Fruit fly (Drosophila melanogaster) whole organism, prepupa: ENCODE data around the gene Mst27D.

ENCODE experiments used
- CG10631 ChIP-seq: fragments of 200-800 bp; sonication (Bioruptor generic); optimal IDR thresholded peaks from 2 replicates; lab custom pipeline; 2016; ENCODE audit warnings: missing biosample characterization, missing genetic modification characterization
- CG11294 ChIP-seq: fragments of 200-800 bp; sonication (Bioruptor generic); IDR thresholded peaks from 2 replicates; pipeline ENCODE4 v1.3.6; 2022; ENCODE audit warnings: missing biosample characterization, missing genetic modification characterization
- CG11902 ChIP-seq: fragments of 200-800 bp; sonication (Bioruptor generic); optimal IDR thresholded peaks from 3 replicates; lab custom pipeline; 2016; ENCODE audit warnings: missing biosample characterization, missing genetic modification characterization
- CG15336 ChIP-seq: fragments of 200-800 bp; sonication (Bioruptor generic); IDR thresholded peaks from 2 replicates; pipeline ENCODE4 v1.3.6; 2022; ENCODE audit warnings: missing biosample characterization, missing genetic modification characterization
- CG1621 ChIP-seq: fragments of 200-800 bp; sonication (Bioruptor generic); optimal IDR thresholded peaks from 3 replicates; lab custom pipeline; 2018; ENCODE audit warnings: missing biosample characterization, mild to moderate bottlenecking, missing genetic modification characterization
- CG16779 ChIP-seq: fragments of 200-800 bp; sonication (Bioruptor generic); optimal IDR thresholded peaks from 3 replicates; lab custom pipeline; 2017; ENCODE audit warnings: missing biosample characterization, mild to moderate bottlenecking, missing genetic modification characterization
- CG3032 ChIP-seq: fragments of 200-800 bp; optimal IDR thresholded peaks from 2 replicates; lab custom pipeline; 2019; ENCODE audit warnings: missing biosample characterization, mild to moderate bottlenecking, missing genetic modification characterization, moderate library complexity
- CG31627 ChIP-seq: fragments of 200-800 bp; sonication (Bioruptor generic); optimal IDR thresholded peaks from 3 replicates; lab custom pipeline; 2016; ENCODE audit warnings: missing biosample characterization, missing genetic modification characterization
- CG32006 ChIP-seq: fragments of 200-800 bp; sonication (Bioruptor generic); optimal IDR thresholded peaks from 3 replicates; lab custom pipeline; 2017; ENCODE audit warnings: missing biosample characterization, mild to moderate bottlenecking, missing genetic modification characterization
- CG3919 ChIP-seq: fragments of 200-800 bp; sonication (Bioruptor generic); optimal IDR thresholded peaks from 3 replicates; lab custom pipeline; 2016; ENCODE audit warnings: missing biosample characterization, missing genetic modification characterization
- CG4318 ChIP-seq: fragments of 200-800 bp; sonication (Bioruptor generic); optimal IDR thresholded peaks from 3 replicates; lab custom pipeline; 2017; ENCODE audit warnings: missing biosample characterization, mild to moderate bottlenecking, missing genetic modification characterization
- CG6163 ChIP-seq: fragments of 200-800 bp; sonication (Bioruptor generic); IDR thresholded peaks from 3 replicates; pipeline ENCODE4 v1.3.6; 2022; ENCODE audit warnings: missing biosample characterization, missing genetic modification characterization
- CG6792 ChIP-seq: fragments of 200-800 bp; sonication (Bioruptor generic); optimal IDR thresholded peaks from 3 replicates; lab custom pipeline; 2016; ENCODE audit warnings: missing biosample characterization, missing genetic modification characterization
- CG6854 ChIP-seq: fragments of 200-800 bp; sonication (Bioruptor generic); optimal IDR thresholded peaks from 2 replicates; lab custom pipeline; 2017; ENCODE audit warnings: missing biosample characterization, mild to moderate bottlenecking, missing genetic modification characterization
- CG7368 ChIP-seq: fragments of 200-800 bp; sonication (Bioruptor generic); optimal IDR thresholded peaks from 3 replicates; lab custom pipeline; 2016; ENCODE audit warnings: missing biosample characterization, missing genetic modification characterization
- CG8119 ChIP-seq: fragments of 200-800 bp; sonication (Bioruptor generic); IDR thresholded peaks from 3 replicates; pipeline ENCODE4 v1.3.6; 2022; ENCODE audit warnings: missing biosample characterization, missing genetic modification characterization
- CG8632 ChIP-seq: fragments of 200-800 bp; sonication (Bioruptor generic); optimal IDR thresholded peaks from 3 replicates; lab custom pipeline; 2016; ENCODE audit warnings: missing biosample characterization, missing genetic modification characterization
- CG9139 ChIP-seq: fragments of 200-800 bp; sonication (Bioruptor generic); optimal IDR thresholded peaks from 3 replicates; lab custom pipeline; 2017; ENCODE audit warnings: missing biosample characterization, mild to moderate bottlenecking, missing genetic modification characterization
- Eip75B ChIP-seq: fragments of 200-800 bp; sonication (Bioruptor generic); optimal IDR thresholded peaks from 3 replicates; lab custom pipeline; 2016; ENCODE audit warnings: missing biosample characterization, missing genetic modification characterization
- Eip78C ChIP-seq: fragments of 200-800 bp; sonication (Bioruptor generic); peaks from one replicate; lab custom pipeline; 2016; ENCODE audit warnings: missing biosample characterization, missing genetic modification characterization
- Ets21C ChIP-seq: fragments of 200-800 bp; sonication (Bioruptor generic); optimal IDR thresholded peaks from 3 replicates; lab custom pipeline; 2016; ENCODE audit warnings: missing biosample characterization, missing genetic modification characterization
- Ets96B ChIP-seq: fragments of 200-800 bp; optimal IDR thresholded peaks from 2 replicates; lab custom pipeline; 2019; ENCODE audit warnings: missing biosample characterization, mild to moderate bottlenecking, missing genetic modification characterization, moderate library complexity
- Gug ChIP-seq: fragments of 200-800 bp; sonication (Bioruptor generic); IDR thresholded peaks from 2 replicates; pipeline ENCODE4 v1.3.6; 2022; ENCODE audit warnings: missing biosample characterization, missing genetic modification characterization
- Hr38 ChIP-seq: sonication (Bioruptor generic); optimal IDR thresholded peaks from 2 replicates; lab custom pipeline; 2016; ENCODE audit warnings: missing biosample characterization, missing genetic modification characterization
- Hr4 ChIP-seq: fragments of 200-800 bp; sonication (Bioruptor generic); optimal IDR thresholded peaks from 3 replicates; lab custom pipeline; 2016; ENCODE audit warnings: missing biosample characterization, missing genetic modification characterization
- Met ChIP-seq: fragments of 200-800 bp; sonication (Bioruptor generic); optimal IDR thresholded peaks from 3 replicates; lab custom pipeline; 2016; ENCODE audit warnings: missing biosample characterization, missing genetic modification characterization
- OdsH ChIP-seq: fragments of 200-800 bp; sonication (Bioruptor generic); optimal IDR thresholded peaks from 3 replicates; lab custom pipeline; 2016; ENCODE audit warnings: missing biosample characterization, missing genetic modification characterization
- Smox ChIP-seq: fragments of 200-800 bp; sonication (Bioruptor generic); optimal IDR thresholded peaks from 3 replicates; lab custom pipeline; 2016; ENCODE audit warnings: missing biosample characterization, missing genetic modification characterization
- Sox102F ChIP-seq: fragments of 200-800 bp; sonication (Bioruptor generic); optimal IDR thresholded peaks from 2 replicates; lab custom pipeline; 2016; ENCODE audit warnings: missing biosample characterization, mild to moderate bottlenecking, missing genetic modification characterization
- Sox15 ChIP-seq: fragments of 200-800 bp; sonication (Bioruptor generic); optimal IDR thresholded peaks from 3 replicates; lab custom pipeline; 2016; ENCODE audit warnings: missing biosample characterization, missing genetic modification characterization
- achi ChIP-seq: fragments of 200-800 bp; sonication (Bioruptor generic); optimal IDR thresholded peaks from 3 replicates; lab custom pipeline; 2016; ENCODE audit warnings: missing biosample characterization, missing genetic modification characterization
- cyc ChIP-seq: fragments of 200-800 bp; sonication (Bioruptor generic); optimal IDR thresholded peaks from 3 replicates; lab custom pipeline; 2016; ENCODE audit warnings: missing biosample characterization, missing genetic modification characterization
- dsx ChIP-seq: fragments of 200-800 bp; optimal IDR thresholded peaks from 3 replicates; lab custom pipeline; 2019; ENCODE audit warnings: missing biosample characterization, mild to moderate bottlenecking, missing genetic modification characterization, moderate library complexity; ENCODE audit not compliant: poor library complexity, severe bottlenecking
- eg ChIP-seq: fragments of 200-800 bp; sonication (Bioruptor generic); IDR thresholded peaks from 3 replicates; pipeline ENCODE4 v1.3.6; 2022; ENCODE audit warnings: missing biosample characterization, missing genetic modification characterization
- esn ChIP-seq: fragments of 200-800 bp; sonication (Bioruptor generic); optimal IDR thresholded peaks from 2 replicates; lab custom pipeline; 2016; ENCODE audit warnings: missing biosample characterization, mild to moderate bottlenecking, missing genetic modification characterization, moderate library complexity
- fd59A ChIP-seq: fragments of 200-800 bp; sonication (Bioruptor generic); optimal IDR thresholded peaks from 2 replicates; lab custom pipeline; 2017; ENCODE audit warnings: missing biosample characterization, mild to moderate bottlenecking, missing genetic modification characterization, missing genetic modification reagents
- fd85E ChIP-seq: fragments of 200-800 bp; sonication (Bioruptor generic); optimal IDR thresholded peaks from 3 replicates; lab custom pipeline; 2016; ENCODE audit warnings: missing biosample characterization, missing genetic modification characterization
- fkh ChIP-seq: fragments of 200-800 bp; sonication (Bioruptor generic); optimal IDR thresholded peaks from 3 replicates; lab custom pipeline; 2017; ENCODE audit warnings: missing biosample characterization, mild to moderate bottlenecking, missing genetic modification characterization, moderate library complexity
- lz ChIP-seq: fragments of 200-800 bp; sonication (Bioruptor generic); optimal IDR thresholded peaks from 3 replicates; lab custom pipeline; 2016; ENCODE audit warnings: missing biosample characterization, missing genetic modification characterization
- net ChIP-seq: fragments of 200-800 bp; sonication (Bioruptor generic); optimal IDR thresholded peaks from 3 replicates; lab custom pipeline; 2016; ENCODE audit warnings: missing biosample characterization, missing genetic modification characterization
- pdm3 ChIP-seq: fragments of 200-800 bp; sonication (Bioruptor generic); optimal IDR thresholded peaks from 3 replicates; lab custom pipeline; 2016; ENCODE audit warnings: missing biosample characterization, missing genetic modification characterization
- ss ChIP-seq, 2 experiments: fragments of 200-800 bp; sonication (Bioruptor generic); optimal IDR thresholded peaks; 2 replicates in 1 of 2; 3 replicates in 1 of 2; lab custom pipeline; 2017 to 2018; ENCODE audit warnings: mild to moderate bottlenecking in 2 of 2, missing biosample characterization in 2 of 2, missing genetic modification characterization in 2 of 2, moderate library complexity in 1 of 2
- topi ChIP-seq: fragments of 200-800 bp; sonication (Bioruptor generic); optimal IDR thresholded peaks from 3 replicates; lab custom pipeline; 2016; ENCODE audit warnings: missing biosample characterization, missing genetic modification characterization
- vri ChIP-seq: fragments of 200-800 bp; sonication (Bioruptor generic); optimal IDR thresholded peaks from 3 replicates; lab custom pipeline; 2016; ENCODE audit warnings: missing biosample characterization, mild to moderate bottlenecking, missing genetic modification characterization

The Mst27D gene

DNA sequence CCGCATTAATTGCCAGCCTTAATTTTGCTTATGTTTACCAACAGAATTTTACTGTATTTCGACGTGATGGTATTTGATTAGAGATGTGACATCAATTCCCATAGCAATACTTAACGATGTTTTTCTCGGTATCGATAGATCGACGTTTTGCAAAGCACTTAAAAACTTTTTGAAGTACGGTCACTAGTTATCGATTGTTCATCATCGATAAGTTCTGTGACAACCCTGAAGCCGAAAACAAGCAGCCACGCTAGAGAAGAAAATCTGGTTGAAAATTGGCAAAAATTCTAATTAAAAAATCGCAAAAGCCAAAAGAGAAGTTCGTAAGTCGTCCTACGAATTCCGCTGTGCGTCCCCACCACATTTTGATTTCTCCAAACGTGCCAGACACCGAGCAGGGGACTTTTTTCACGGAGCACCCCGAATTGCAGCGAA lies 28.1 kb downstream of the Mst27D start, which contains the start of the genes Rab30 and Caper (continued):
- TF ChIP-seq pdm3 (GFP tag; lab: Kevin White, UChicago) (no peak), Sox102F (no peak), topi (GFP tag; lab: Kevin White, UChicago) (peak; percentile 42), Eip75B (peak; percentile 7), net (no peak)

DNA sequence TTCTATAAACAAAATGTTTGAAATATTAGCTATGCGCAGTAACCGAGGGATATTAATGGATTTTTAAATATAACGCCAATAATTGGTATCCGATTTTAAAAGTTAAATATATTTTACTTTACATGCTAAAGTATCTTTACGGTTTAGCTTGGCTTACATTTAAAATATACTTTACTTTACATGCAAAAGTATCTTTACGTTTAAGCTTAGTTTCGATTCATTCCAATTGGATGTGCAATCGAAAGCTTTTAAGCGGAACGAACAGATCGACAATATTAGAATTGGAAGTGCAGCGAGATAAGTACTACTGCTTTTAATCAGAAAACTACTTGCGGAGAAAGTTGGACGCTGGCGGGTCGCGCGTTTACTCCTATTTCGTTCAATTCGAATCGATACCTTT lies 31.7 kb downstream of the Mst27D start:
- TF ChIP-seq CG6792 (GFP tag; lab: Kevin White, UChicago) (no peak), CG6854 (GFP tag; lab: Kevin White, UChicago) (no peak), fd59A (GFP tag; lab: Kevin White, UChicago) (no peak), CG10631 (GFP tag; lab: Kevin White, UChicago) (no peak), CG16779 (no peak), Sox15 (GFP tag; lab: Kevin White, UChicago) (no peak), CG3919 (GFP tag; lab: Kevin White, UChicago) (no peak), pdm3 (GFP tag; lab: Kevin White, UChicago) (no peak), fkh (no peak), CG15336 (GFP tag; lab: Robert Waterston, UW) (no peak), dsx (GFP tag; lab: Kevin White, UChicago) (no peak), CG11902 (GFP tag; lab: Kevin White, UChicago) (no peak), CG8632 (GFP tag; lab: Kevin White, UChicago) (no peak), achi (no peak), CG11294 (GFP tag; lab: Robert Waterston, UW) (no peak)
- TF ChIP-seq, all 60 proteins: peak for 0

dm6 chr2L:7028440-7028839 lies 32.2 kb downstream of the Mst27D start:
- TF ChIP-seq CG6854 (GFP tag; lab: Kevin White, UChicago) (peak; percentile 1), Gug (no peak)

DNA sequence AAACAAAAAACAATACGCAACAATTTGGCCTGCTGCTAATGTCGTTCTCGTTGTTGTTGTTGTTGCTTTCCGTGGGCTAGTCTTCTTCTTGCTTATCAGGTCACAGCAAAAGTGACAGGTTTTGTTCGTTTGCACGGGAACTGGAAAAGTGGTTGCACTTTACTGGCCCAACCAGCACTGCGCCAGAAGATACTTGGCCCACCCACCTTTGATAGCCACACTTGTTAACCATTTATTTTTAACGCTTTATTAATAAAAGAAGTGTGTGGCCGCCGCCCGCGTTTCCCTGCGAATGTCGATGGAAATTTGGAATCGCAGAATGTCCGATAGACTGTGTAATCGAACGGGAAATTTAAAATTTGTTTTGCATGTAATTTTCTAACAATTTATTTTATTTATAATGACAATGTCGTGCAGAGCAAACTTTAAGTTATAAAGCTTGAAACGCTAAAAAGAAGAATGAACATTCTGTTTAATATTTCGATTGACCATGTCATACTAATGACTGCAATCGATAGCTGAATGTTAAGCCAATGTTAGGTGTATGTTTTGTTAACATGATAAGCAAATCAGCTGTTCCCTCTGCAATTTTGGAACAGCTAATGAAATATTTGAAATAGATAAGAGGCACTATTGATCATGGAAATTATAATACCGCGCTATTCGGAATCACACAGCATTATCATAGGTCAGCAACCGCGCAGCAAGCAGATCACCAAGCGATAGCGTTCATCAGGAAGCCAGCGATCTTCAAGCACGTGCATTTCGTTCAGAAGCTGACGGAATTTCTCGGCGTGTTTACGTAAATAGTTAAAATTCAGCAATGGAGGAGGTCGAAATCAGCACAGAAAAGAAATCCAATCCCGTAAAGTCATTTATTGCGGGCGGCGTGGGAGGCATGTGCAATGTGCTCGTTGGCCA lies 33.4 kb downstream of the Mst27D start, which contains the start of the genes CG31908 and MME1:
CG31908 (minus strand) TSS at position 402 of the 921 bp plus-strand sequence.
MME1 (plus strand) TSS at position 539 of the 921 bp plus-strand sequence.
- peak; percentile 38 for TF ChIP-seq lz (GFP tag; lab: Kevin White, UChicago)
- TF ChIP-seq CG4318: no peak
- no peak for TF ChIP-seq ss (GFP tag; optimal IDR thresholded peaks at IDR 0.05; lab: Kevin White, UChicago)
- no peak for TF ChIP-seq Sox15 (GFP tag; lab: Kevin White, UChicago)
- TF ChIP-seq cyc: peak; percentile 25
- peak; percentile 28 for TF ChIP-seq pdm3 (GFP tag; lab: Kevin White, UChicago)
- TF ChIP-seq Eip78C: peak; percentile 73
- peak; percentile 24 for TF ChIP-seq Smox (GFP tag; lab: Kevin White, UChicago)
- peak; percentile 68 for TF ChIP-seq esn
- no peak for TF ChIP-seq CG11294 (GFP tag; lab: Robert Waterston, UW)
- TF ChIP-seq Hr38 (GFP tag; lab: Kevin White, UChicago): no peak
- no peak for TF ChIP-seq CG7368 (GFP tag; lab: Kevin White, UChicago)
- TF ChIP-seq CG8119: no peak; the same call in 2 of the 3 replicates
- TF ChIP-seq fkh: no peak
- TF ChIP-seq CG32006 (GFP tag; lab: Kevin White, UChicago): no peak
- no peak for TF ChIP-seq Ets21C (GFP tag; lab: Kevin White, UChicago)
- TF ChIP-seq CG9139 (GFP tag; lab: Kevin White, UChicago): no peak
- TF ChIP-seq CG1621 (tag; lab: Kevin White, UChicago): no peak
- no peak for TF ChIP-seq eg (GFP tag; lab: Robert Waterston, UW)
- peak; percentile 36 for TF ChIP-seq CG31627 (GFP tag; lab: Kevin White, UChicago)
- TF ChIP-seq CG6163 (GFP tag; lab: Robert Waterston, UW): no peak
- TF ChIP-seq OdsH (GFP tag; lab: Kevin White, UChicago): peak; percentile 27
- TF ChIP-seq vri (GFP tag; lab: Kevin White, UChicago): peak; percentile 27
- peak; percentile 29 for TF ChIP-seq CG3919 (GFP tag; lab: Kevin White, UChicago)
- no peak for TF ChIP-seq Gug
- TF ChIP-seq Ets96B (tag; lab: Kevin White, UChicago): no peak
- TF ChIP-seq Hr4: peak; percentile 37
- TF ChIP-seq fd85E: no peak
- no peak for TF ChIP-seq dsx (GFP tag; lab: Kevin White, UChicago)
- TF ChIP-seq CG3032 (tag; lab: Kevin White, UChicago): peak; percentile 5
- TF ChIP-seq achi: peak; percentile 80
- peak; percentile 58 for TF ChIP-seq Met
